Fruit fly (Drosophila melanogaster) whole organism, embryonic: ENCODE results near the gene dsx-c73A.

Experiments used
- Abd-B ChIP-seq: fragments of 200-800 bp; sonication (Bioruptor generic); optimal IDR thresholded peaks from 2 replicates; lab custom pipeline; 2018; ENCODE audit warnings: missing biosample characterization, mild to moderate bottlenecking, missing genetic modification characterization, moderate library complexity
- Aef1 ChIP-seq: fragments of 200-800 bp; sonication (Bioruptor generic); IDR thresholded peaks from 3 replicates; pipeline ENCODE4 v1.3.6; 2022; ENCODE audit warnings: missing biosample characterization, missing genetic modification characterization
- Asciz ChIP-seq: fragments of 200-800 bp; sonication (Bioruptor generic); optimal IDR thresholded peaks from 2 replicates; lab custom pipeline; 2017; ENCODE audit warnings: missing biosample characterization, mild to moderate bottlenecking, missing genetic modification characterization, missing genetic modification reagents
- Blimp-1 ChIP-seq: fragments of 200-800 bp; sonication (Bioruptor generic); optimal IDR thresholded peaks from 3 replicates; lab custom pipeline; 2018; ENCODE audit warnings: missing biosample characterization, missing genetic modification characterization, mild to moderate bottlenecking, moderate library complexity, missing genetic modification reagents
- CG10267 ChIP-seq: fragments of 200-800 bp; sonication (Bioruptor generic); optimal IDR thresholded peaks from 2 replicates; lab custom pipeline; 2018; ENCODE audit warnings: missing biosample characterization, mild to moderate bottlenecking, missing genetic modification characterization, moderate library complexity
- CG10274 ChIP-seq: fragments of 200-800 bp; sonication (Bioruptor generic); optimal IDR thresholded peaks from 3 replicates; lab custom pipeline; 2017; ENCODE audit warnings: missing biosample characterization, mild to moderate bottlenecking, missing genetic modification characterization
- CG10321 ChIP-seq: fragments of 200-800 bp; sonication (Bioruptor generic); IDR thresholded peaks from 2 replicates; pipeline ENCODE4 v1.3.6; 2022; ENCODE audit warnings: missing biosample characterization, missing genetic modification characterization
- CG11560 ChIP-seq: fragments of 200-800 bp; sonication (Bioruptor generic); IDR thresholded peaks from 3 replicates; pipeline ENCODE4 v1.3.6; 2022; ENCODE audit warnings: missing biosample characterization, missing genetic modification characterization
- CG11695 ChIP-seq: fragments of 200-800 bp; sonication (Bioruptor generic); IDR thresholded peaks from 3 replicates; pipeline ENCODE4 v1.3.6; 2022; ENCODE audit warnings: missing biosample characterization, missing genetic modification characterization
- CG12391 ChIP-seq: fragments of 200-800 bp; sonication (Bioruptor generic); optimal IDR thresholded peaks from 3 replicates; lab custom pipeline; 2018; ENCODE audit warnings: missing biosample characterization, mild to moderate bottlenecking, missing genetic modification characterization, moderate library complexity
- CG13123 ChIP-seq: fragments of 200-800 bp; sonication (Bioruptor generic); optimal IDR thresholded peaks from 2 replicates; lab custom pipeline; 2016; ENCODE audit warnings: missing biosample characterization, missing genetic modification characterization
- CG13287 ChIP-seq: fragments of 200-800 bp; sonication (Bioruptor generic); IDR thresholded peaks from 2 replicates; pipeline ENCODE4 v1.3.6; 2022; ENCODE audit warnings: missing biosample characterization, missing genetic modification characterization; ENCODE audit not compliant: partially characterized antibody
- CG13296 ChIP-seq: fragments of 200-800 bp; sonication (Bioruptor generic); optimal IDR thresholded peaks from 3 replicates; lab custom pipeline; 2018; ENCODE audit warnings: missing biosample characterization, mild to moderate bottlenecking, missing genetic modification characterization
- CG14860 ChIP-seq: fragments of 200-800 bp; sonication (Bioruptor generic); IDR thresholded peaks from 3 replicates; pipeline ENCODE4 v1.3.6; 2022; ENCODE audit warnings: missing biosample characterization, missing genetic modification characterization; ENCODE audit not compliant: partially characterized antibody
- CG15514 ChIP-seq: fragments of 200-800 bp; sonication (Bioruptor generic); optimal IDR thresholded peaks from 3 replicates; lab custom pipeline; 2017; ENCODE audit warnings: missing biosample characterization, missing genetic modification characterization, mild to moderate bottlenecking, moderate library complexity, missing genetic modification reagents
- CG16779 ChIP-seq: fragments of 200-800 bp; sonication (Bioruptor generic); IDR thresholded peaks from 2 replicates; pipeline ENCODE4 v1.3.6; 2022; ENCODE audit warnings: missing biosample characterization, missing genetic modification characterization
- CG18262 ChIP-seq: fragments of 200-800 bp; optimal IDR thresholded peaks from 3 replicates; lab custom pipeline; 2019; ENCODE audit warnings: missing biosample characterization, mild to moderate bottlenecking, missing genetic modification characterization, moderate library complexity
- CG2199 ChIP-seq: fragments of 200-800 bp; sonication (Bioruptor generic); IDR thresholded peaks from 3 replicates; pipeline ENCODE4 v1.3.6; 2022; ENCODE audit warnings: missing biosample characterization, missing genetic modification characterization
- CG30020 ChIP-seq: fragments of 200-800 bp; optimal IDR thresholded peaks from 2 replicates; lab custom pipeline; 2019; ENCODE audit warnings: missing biosample characterization, mild to moderate bottlenecking, missing genetic modification characterization, moderate library complexity
- CG31388 ChIP-seq: fragments of 200-800 bp; sonication (Bioruptor generic); optimal IDR thresholded peaks from 2 replicates; lab custom pipeline; 2016; ENCODE audit warnings: missing biosample characterization, missing genetic modification characterization
- CG3838 ChIP-seq: fragments of 200-800 bp; sonication (Bioruptor generic); optimal IDR thresholded peaks from 3 replicates; lab custom pipeline; 2016; ENCODE audit warnings: missing biosample characterization, missing genetic modification characterization
- CG4282 ChIP-seq: fragments of 200-800 bp; sonication (Bioruptor generic); optimal IDR thresholded peaks from 2 replicates; lab custom pipeline; 2016; ENCODE audit warnings: missing biosample characterization, missing genetic modification characterization
- CG4617 ChIP-seq: fragments of 200-800 bp; sonication (Bioruptor generic); optimal IDR thresholded peaks from 3 replicates; lab custom pipeline; 2016; ENCODE audit warnings: missing biosample characterization, missing genetic modification characterization, borderline replicate concordance
- CG5953 ChIP-seq: fragments of 200-800 bp; sonication (Bioruptor generic); IDR thresholded peaks from 2 replicates; pipeline ENCODE4 v1.3.6; 2022; ENCODE audit warnings: missing biosample characterization, missing genetic modification characterization
- CG7745 ChIP-seq: fragments of 200-800 bp; sonication (Bioruptor generic); optimal IDR thresholded peaks from 2 replicates; lab custom pipeline; 2018; ENCODE audit warnings: missing biosample characterization, mild to moderate bottlenecking, missing genetic modification characterization, moderate library complexity
- CG7786 ChIP-seq: fragments of 200-800 bp; sonication (Bioruptor generic); optimal IDR thresholded peaks from 2 replicates; lab custom pipeline; 2016; ENCODE audit warnings: missing biosample characterization, missing genetic modification characterization
- CG7839 ChIP-seq: fragments of 200-800 bp; sonication (Bioruptor generic); optimal IDR thresholded peaks from 3 replicates; lab custom pipeline; 2018; ENCODE audit warnings: missing biosample characterization, mild to moderate bottlenecking, missing genetic modification characterization, moderate library complexity
- CG9817 ChIP-seq: fragments of 200-800 bp; sonication (Bioruptor generic); optimal IDR thresholded peaks from 2 replicates; lab custom pipeline; 2018; ENCODE audit warnings: missing biosample characterization, mild to moderate bottlenecking, missing genetic modification characterization, moderate library complexity
- HLH54F ChIP-seq: fragments of 200-800 bp; sonication (Bioruptor generic); optimal IDR thresholded peaks from 3 replicates; lab custom pipeline; 2016; ENCODE audit warnings: missing biosample characterization, missing genetic modification characterization
- Mad ChIP-seq: fragments of 200-800 bp; sonication (Bioruptor generic); optimal IDR thresholded peaks from 2 replicates; lab custom pipeline; 2016; ENCODE audit warnings: missing biosample characterization, missing genetic modification characterization
- Meics ChIP-seq: fragments of 200-800 bp; sonication (Bioruptor generic); optimal IDR thresholded peaks from 2 replicates; lab custom pipeline; 2017; ENCODE audit warnings: missing biosample characterization, mild to moderate bottlenecking, missing genetic modification characterization
- Oli ChIP-seq: fragments of 200-800 bp; sonication (Bioruptor generic); optimal IDR thresholded peaks from 2 replicates; lab custom pipeline; 2018; ENCODE audit warnings: missing biosample characterization, mild to moderate bottlenecking, missing genetic modification characterization, moderate library complexity
- Stat92E ChIP-seq, 3 experiments: fragments of >200 bp in 2 of 3; fragments of 200-800 bp in 1 of 3; sonication (Bioruptor generic) in 1 of 3; optimal IDR thresholded peaks; 2 replicates each; lab custom pipeline; 2017 to 2019; ENCODE audit warnings: missing biosample characterization in 3 of 3, missing genetic modification characterization in 3 of 3, mild to moderate bottlenecking in 1 of 3, moderate library complexity in 1 of 3
- bbx ChIP-seq: fragments of 200-800 bp; sonication (Bioruptor generic); IDR thresholded peaks from 2 replicates; pipeline ENCODE4 v1.3.6; 2022; ENCODE audit warnings: missing biosample characterization, missing genetic modification characterization; ENCODE audit not compliant: partially characterized antibody
- dmrt99B ChIP-seq: fragments of 200-800 bp; sonication (Bioruptor generic); optimal IDR thresholded peaks from 2 replicates; lab custom pipeline; 2018; ENCODE audit warnings: missing biosample characterization, mild to moderate bottlenecking, missing genetic modification characterization, moderate library complexity
- exex ChIP-seq: fragments of 200-800 bp; sonication (Bioruptor generic); optimal IDR thresholded peaks from 4 replicates; lab custom pipeline; 2018; ENCODE audit warnings: missing biosample characterization, mild to moderate bottlenecking, missing genetic modification characterization, moderate library complexity
- jing ChIP-seq: fragments of 200-800 bp; sonication (Bioruptor generic); optimal IDR thresholded peaks from 2 replicates; lab custom pipeline; 2018; ENCODE audit warnings: missing biosample characterization, mild to moderate bottlenecking, missing genetic modification characterization
- lab ChIP-seq: fragments of 200-800 bp; sonication (Bioruptor generic); optimal IDR thresholded peaks from 3 replicates; lab custom pipeline; 2017; ENCODE audit warnings: missing biosample characterization, missing genetic modification characterization, mild to moderate bottlenecking, moderate library complexity, missing genetic modification reagents
- mirr ChIP-seq: fragments of 200-800 bp; sonication (Bioruptor generic); optimal IDR thresholded peaks from 3 replicates; lab custom pipeline; 2018; ENCODE audit warnings: missing biosample characterization, mild to moderate bottlenecking, missing genetic modification characterization
- p53 ChIP-seq: fragments of 200-800 bp; sonication (Bioruptor generic); optimal IDR thresholded peaks from 2 replicates; lab custom pipeline; 2016; ENCODE audit warnings: missing biosample characterization, missing genetic modification characterization
- pan ChIP-seq, 4 experiments: fragments of >200 bp in 3 of 4; fragments of 200-800 bp in 1 of 4; sonication (Bioruptor generic) in 1 of 4; optimal IDR thresholded peaks in 3 of 4; IDR thresholded peaks in 1 of 4; 2 replicates each; pipeline versions ENCODE4 v1.3.6 to Lab custom; 2017 to 2022; ENCODE audit warnings: missing biosample characterization in 2 of 4, missing genetic modification characterization in 2 of 4, mixed read lengths in 1 of 4
- pfk ChIP-seq: fragments of 200-800 bp; sonication (Bioruptor generic); optimal IDR thresholded peaks from 2 replicates; lab custom pipeline; 2018; ENCODE audit warnings: missing biosample characterization, mild to moderate bottlenecking, missing genetic modification characterization, moderate library complexity
- pnt ChIP-seq: fragments of 200-800 bp; sonication (Bioruptor generic); optimal IDR thresholded peaks from 3 replicates; lab custom pipeline; 2016; ENCODE audit warnings: missing biosample characterization, missing genetic modification characterization
- sd ChIP-seq: fragments of 200-800 bp; sonication (Bioruptor generic); optimal IDR thresholded peaks from 3 replicates; lab custom pipeline; 2018; ENCODE audit warnings: missing biosample characterization, mild to moderate bottlenecking, missing genetic modification characterization, moderate library complexity
- sens ChIP-seq: fragments of 200-800 bp; sonication (Bioruptor generic); peaks from one replicate; lab custom pipeline; 2016; ENCODE audit warnings: missing biosample characterization, missing genetic modification characterization
- sob ChIP-seq: fragments of 200-800 bp; sonication (Bioruptor generic); IDR thresholded peaks from 2 replicates; pipeline ENCODE4 v1.3.6; 2022; ENCODE audit warnings: missing biosample characterization, missing genetic modification characterization
- stc ChIP-seq: fragments of 200-800 bp; sonication (Bioruptor generic); IDR thresholded peaks from 2 replicates; pipeline ENCODE4 v1.3.6; 2022; ENCODE audit warnings: missing biosample characterization, missing genetic modification characterization
- tup ChIP-seq: fragments of 200-800 bp; sonication (Bioruptor generic); optimal IDR thresholded peaks from 2 replicates; lab custom pipeline; 2016; ENCODE audit warnings: missing biosample characterization, mild to moderate bottlenecking, missing genetic modification characterization, moderate library complexity
- tx ChIP-seq: fragments of 200-800 bp; sonication (Bioruptor generic); optimal IDR thresholded peaks from 2 replicates; lab custom pipeline; 2016; ENCODE audit warnings: missing biosample characterization, missing genetic modification characterization
- zen ChIP-seq: fragments of 200-800 bp; sonication (Bioruptor generic); optimal IDR thresholded peaks from 3 replicates; lab custom pipeline; 2018; ENCODE audit warnings: missing biosample characterization, mild to moderate bottlenecking, missing genetic modification characterization, moderate library complexity

Gene dsx-c73A

dm6 chr3L:16402253-16402652 lies 49.5 kb downstream of the dsx-c73A start:
- TF ChIP-seq CG13287 (GFP tag; lab: Robert Waterston, UW) (no peak), CG10267 (no peak), stc (no peak), Stat92E (GFP tag; optimal IDR thresholded peaks at IDR 0.05; lab: Kevin White, UChicago) (no peak), Abd-B (GFP tag; lab: Kevin White, UChicago) (no peak), sens (GFP tag; lab: Kevin White, UChicago) (peak; percentile 52), Oli (tag; lab: Kevin White, UChicago) (no peak), CG7745 (tag; lab: Kevin White, UChicago) (no peak), CG18262 (no peak), p53 (GFP tag; lab: Kevin White, UChicago) (no peak), CG10321 (GFP tag; lab: Robert Waterston, UW) (no peak), sob (GFP tag; lab: Robert Waterston, UW) (peak; percentile 15; the same call in 1 of the 2 replicates), CG13296 (GFP tag; lab: Kevin White, UChicago) (no peak), CG7786 (GFP tag; lab: Kevin White, UChicago) (no peak), CG3838 (GFP tag; lab: Kevin White, UChicago) (no peak), CG2199 (GFP tag; lab: Robert Waterston, UW) (peak; percentile 77; the same call in 1 of the 3 replicates), CG10274 (GFP tag; lab: Kevin White, UChicago) (no peak), Meics (no peak), pan (optimal IDR thresholded peaks at IDR 0.05; lab: Kevin White, UChicago) (no peak), pan (GFP tag; optimal IDR thresholded peaks at IDR 0.05 in 1 of 2, IDR thresholded peaks at IDR 0.05 in 1 of 2) (no peak), CG30020 (tag; lab: Kevin White, UChicago) (no peak), tx (GFP tag; lab: Kevin White, UChicago) (no peak), dmrt99B (tag; lab: Kevin White, UChicago) (no peak), CG15514 (GFP tag; lab: Kevin White, UChicago) (peak; percentile 9), HLH54F (no peak), CG11560 (no peak), Aef1 (GFP tag; lab: Robert Waterston, UW) (no peak), CG5953 (GFP tag; lab: Robert Waterston, UW) (no peak), CG14860 (GFP tag; lab: Robert Waterston, UW) (no peak), mirr (peak; percentile 24), pnt (GFP tag; lab: Kevin White, UChicago) (no peak), lab (no peak), CG4282 (GFP tag; lab: Kevin White, UChicago) (no peak), CG7839 (tag; lab: Kevin White, UChicago) (no peak), CG4617 (GFP tag; lab: Kevin White, UChicago) (no peak), sd (tag; lab: Kevin White, UChicago) (no peak), jing (no peak), CG16779 (GFP tag; lab: Robert Waterston, UW) (no peak), exex (tag; lab: Kevin White, UChicago) (peak; percentile 49), Asciz (no peak), CG31388 (GFP tag; lab: Kevin White, UChicago) (no peak), zen (tag; lab: Kevin White, UChicago) (no peak), CG12391 (tag; lab: Kevin White, UChicago) (no peak), bbx (GFP tag; lab: Robert Waterston, UW) (peak; percentile 39; the same call in 1 of the 2 replicates), tup (GFP tag; lab: Kevin White, UChicago) (no peak), CG13123 (GFP tag; lab: Kevin White, UChicago) (no peak), pfk (GFP tag; lab: Kevin White, UChicago) (no peak), CG9817 (tag; lab: Kevin White, UChicago) (no peak), CG11695 (GFP tag; lab: Robert Waterston, UW) (no peak), Blimp-1 (GFP tag; lab: Kevin White, UChicago) (no peak), Mad (GFP tag; lab: Kevin White, UChicago) (no peak)
